Worm (Caenorhabditis elegans) whole organism, young adult: ENCODE data around the gene grl-31.

Experiments
- F49E8.2 ChIP-seq: sonication (generic microtip); optimal IDR thresholded peaks from 3 replicates; lab custom pipeline; 2017; ENCODE audit warnings: missing genetic modification characterization, mild to moderate bottlenecking, missing compliant biosample characterization, antibody characterized with exemption, moderate library complexity; ENCODE audit not compliant: insufficient read depth
- F52B5.7 ChIP-seq: sonication (generic microtip); optimal IDR thresholded peaks from 2 replicates; lab custom pipeline; 2016; ENCODE audit warnings: mild to moderate bottlenecking, missing genetic modification characterization, missing compliant biosample characterization
- K11D2.4 ChIP-seq: fragments of 200-800 bp; sonication (Bioruptor generic); IDR thresholded peaks from 2 replicates; pipeline ENCODE4 v1.3.6; 2022; ENCODE audit warnings: missing genetic modification reagents, missing genetic modification characterization, missing compliant biosample characterization
- Y53F4B.3 ChIP-seq: fragments of 200-800 bp; sonication (Bioruptor generic); IDR thresholded peaks from 2 replicates; pipeline ENCODE4 v1.3.6; 2022; ENCODE audit warnings: missing genetic modification reagents, missing genetic modification characterization, missing compliant biosample characterization
- ama-1 ChIP-seq, 3 experiments: fragments of 150-350 bp in 1 of 3; sonication (generic microtip) in 2 of 3; optimal IDR thresholded peaks; 2 replicates each; lab custom pipeline; 2014 to 2018; ENCODE audit warnings: missing biosample characterization in 2 of 3, missing genetic modification characterization in 2 of 3, missing genetic modification reagents in 2 of 3
- chd-7 ChIP-seq: sonication (generic microtip); optimal IDR thresholded peaks from 2 replicates; lab custom pipeline; 2016; ENCODE audit warnings: mild to moderate bottlenecking, missing genetic modification characterization, moderate library complexity, missing compliant biosample characterization
- ets-4 ChIP-seq: fragments of 200-800 bp; sonication (Bioruptor generic); optimal IDR thresholded peaks from 2 replicates; lab custom pipeline; 2018; ENCODE audit warnings: mild to moderate bottlenecking, missing genetic modification characterization, missing compliant biosample characterization
- lin-54 ChIP-seq: fragments of 200-800 bp; sonication (Bioruptor generic); optimal IDR thresholded peaks from 2 replicates; lab custom pipeline; 2018; ENCODE audit warnings: mild to moderate bottlenecking, missing genetic modification characterization, missing compliant biosample characterization
- madf-6 ChIP-seq: fragments of 200-800 bp; sonication (Bioruptor generic); IDR thresholded peaks from 2 replicates; pipeline ENCODE4 v1.3.6; 2022; ENCODE audit warnings: missing genetic modification reagents, missing genetic modification characterization, missing compliant biosample characterization
- nhr-179 ChIP-seq: sonication (generic microtip); optimal IDR thresholded peaks from 2 replicates; lab custom pipeline; 2016; ENCODE audit warnings: mild to moderate bottlenecking, missing genetic modification characterization, missing compliant biosample characterization
- nhr-80 ChIP-seq: sonication (generic microtip); optimal IDR thresholded peaks from 2 replicates; lab custom pipeline; 2016; ENCODE audit warnings: missing genetic modification characterization, missing compliant biosample characterization
- unc-130 ChIP-seq: sonication (generic microtip); optimal IDR thresholded peaks from 2 replicates; lab custom pipeline; 2016; ENCODE audit warnings: missing genetic modification reagents, missing genetic modification characterization, missing compliant biosample characterization

DNA sequence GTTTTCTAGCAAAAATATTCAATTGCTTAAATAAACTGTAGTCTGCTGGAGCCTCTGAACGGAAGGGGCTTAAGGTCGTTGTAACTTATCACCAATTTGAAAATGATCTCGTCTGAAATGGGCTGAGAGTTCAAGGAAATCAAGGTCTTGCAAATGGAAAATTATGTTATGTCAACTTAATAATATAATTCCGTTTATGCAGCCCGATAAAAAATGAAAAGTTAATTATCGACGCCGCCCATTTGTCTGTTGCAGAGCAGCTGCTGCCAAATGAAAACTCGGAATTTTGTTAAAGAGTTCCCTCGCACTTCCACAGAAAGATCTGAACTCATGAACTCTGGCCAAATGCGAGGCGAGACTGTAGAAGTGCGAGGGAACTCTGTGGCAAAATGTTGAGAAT is 16.5 kb downstream of the grl-31 start, which contains the start of gene srbc-67:
- TF ChIP-seq K11D2.4 (no peak), ets-4 (GFP tag; lab: Kevin White, UChicago) (no peak), Y53F4B.3 (GFP tag; lab: Robert Waterston, UW) (no peak), nhr-80 (tag; lab: Kevin White, UChicago) (no peak), ama-1 (optimal IDR thresholded peaks at IDR 0.05; lab: Kevin White, UChicago) (no peak), ama-1 (GFP tag; optimal IDR thresholded peaks at IDR 0.05; lab: Kevin White, UChicago) (no peak), chd-7 (tag; lab: Kevin White, UChicago) (no peak), nhr-179 (tag; lab: Kevin White, UChicago) (no peak), lin-54 (no peak), F49E8.2 (tag; lab: Kevin White, UChicago) (no peak), F52B5.7 (tag; lab: Kevin White, UChicago) (no peak), madf-6 (GFP tag; lab: Robert Waterston, UW) (no peak), unc-130 (no peak)
